Fruit fly (Drosophila melanogaster) whole organism, embryonic: ENCODE data around the gene CG34117.

Source experiments
- Bdp1 ChIP-seq: fragments of 200-800 bp; sonication (Bioruptor generic); optimal IDR thresholded peaks from 3 replicates; lab custom pipeline; 2016; ENCODE audit warnings: missing biosample characterization, missing genetic modification characterization
- CG12104 ChIP-seq: fragments of 200-800 bp; sonication (Bioruptor generic); optimal IDR thresholded peaks from 3 replicates; lab custom pipeline; 2016; ENCODE audit warnings: missing biosample characterization, missing genetic modification characterization
- CG13894 ChIP-seq: fragments of 200-800 bp; sonication (Bioruptor generic); optimal IDR thresholded peaks from 3 replicates; lab custom pipeline; 2018; ENCODE audit warnings: missing biosample characterization, mild to moderate bottlenecking, missing genetic modification characterization, moderate library complexity
- CG1603 ChIP-seq: fragments of 200-800 bp; sonication (Bioruptor generic); optimal IDR thresholded peaks from 2 replicates; lab custom pipeline; 2019; ENCODE audit warnings: missing biosample characterization, mild to moderate bottlenecking, missing genetic modification characterization, moderate library complexity
- CG17361 ChIP-seq: fragments of 200-800 bp; sonication (Bioruptor generic); IDR thresholded peaks from 3 replicates; pipeline ENCODE4 v1.3.6; 2022; ENCODE audit warnings: missing biosample characterization, missing genetic modification characterization
- CG2116 ChIP-seq: fragments of 200-800 bp; sonication (Bioruptor generic); optimal IDR thresholded peaks from 3 replicates; lab custom pipeline; 2018; ENCODE audit warnings: missing biosample characterization, mild to moderate bottlenecking, missing genetic modification characterization
- CG2712 ChIP-seq: fragments of 200-800 bp; optimal IDR thresholded peaks from 3 replicates; lab custom pipeline; 2019; ENCODE audit warnings: missing biosample characterization, mild to moderate bottlenecking, missing genetic modification characterization, moderate library complexity
- CG31388 ChIP-seq: fragments of 200-800 bp; sonication (Bioruptor generic); optimal IDR thresholded peaks from 2 replicates; lab custom pipeline; 2016; ENCODE audit warnings: missing biosample characterization, missing genetic modification characterization
- CG32767 ChIP-seq: fragments of 200-800 bp; sonication (Bioruptor generic); IDR thresholded peaks from 2 replicates; pipeline ENCODE4 v1.3.6; 2022; ENCODE audit warnings: missing biosample characterization, missing genetic modification characterization
- CG3281 ChIP-seq: fragments of 200-800 bp; sonication (Bioruptor generic); optimal IDR thresholded peaks from 3 replicates; lab custom pipeline; 2017; ENCODE audit warnings: missing biosample characterization, mild to moderate bottlenecking, missing genetic modification characterization
- CG33557 ChIP-seq: fragments of 200-800 bp; sonication (Bioruptor generic); optimal IDR thresholded peaks from 2 replicates; lab custom pipeline; 2019; ENCODE audit warnings: missing biosample characterization, mild to moderate bottlenecking, missing genetic modification characterization, moderate library complexity
- CG34224 ChIP-seq: fragments of 200-800 bp; sonication (Bioruptor generic); IDR thresholded peaks from 3 replicates; pipeline ENCODE4 v1.3.6; 2022; ENCODE audit warnings: missing biosample characterization, missing genetic modification characterization; ENCODE audit not compliant: partially characterized antibody
- CG4730 ChIP-seq: fragments of 200-800 bp; sonication (Bioruptor generic); IDR thresholded peaks from 2 replicates; pipeline ENCODE4 v1.3.6; 2022; ENCODE audit warnings: missing biosample characterization, missing genetic modification characterization
- CG6654 ChIP-seq: fragments of 200-800 bp; sonication (Bioruptor generic); optimal IDR thresholded peaks from 2 replicates; lab custom pipeline; 2017; ENCODE audit warnings: missing biosample characterization, mild to moderate bottlenecking, missing genetic modification characterization
- CG7372 ChIP-seq: fragments of 200-800 bp; sonication (Bioruptor generic); IDR thresholded peaks from 2 replicates; pipeline ENCODE4 v1.3.6; 2022; ENCODE audit warnings: missing biosample characterization, missing genetic modification characterization
- CG7928 ChIP-seq: fragments of 200-800 bp; sonication (Bioruptor generic); optimal IDR thresholded peaks from 2 replicates; lab custom pipeline; 2017; ENCODE audit warnings: missing biosample characterization, mild to moderate bottlenecking, missing genetic modification characterization
- CG9437 ChIP-seq: fragments of 200-800 bp; sonication (Bioruptor generic); optimal IDR thresholded peaks from 2 replicates; lab custom pipeline; 2018; ENCODE audit warnings: missing biosample characterization, mild to moderate bottlenecking, missing genetic modification characterization
- CHES-1-like ChIP-seq: fragments of 200-800 bp; sonication (Bioruptor generic); optimal IDR thresholded peaks from 2 replicates; lab custom pipeline; 2016; ENCODE audit warnings: missing biosample characterization, missing genetic modification characterization
- Hmx ChIP-seq: fragments of 200-800 bp; sonication (Bioruptor generic); optimal IDR thresholded peaks from 2 replicates; lab custom pipeline; 2016; ENCODE audit warnings: missing biosample characterization, missing genetic modification characterization
- Lpt ChIP-seq: fragments of >200 bp; optimal IDR thresholded peaks from 2 replicates; lab custom pipeline; 2018; ENCODE audit warnings: missing biosample characterization, missing genetic modification characterization
- MESR4 ChIP-seq: fragments of 200-800 bp; sonication (Bioruptor generic); optimal IDR thresholded peaks from 2 replicates; lab custom pipeline; 2018; ENCODE audit warnings: missing biosample characterization, mild to moderate bottlenecking, missing genetic modification characterization, moderate library complexity
- MTF-1 ChIP-seq: fragments of 200-800 bp; sonication (Bioruptor generic); optimal IDR thresholded peaks from 2 replicates; lab custom pipeline; 2018; ENCODE audit warnings: missing biosample characterization, mild to moderate bottlenecking, missing genetic modification characterization, borderline replicate concordance
- Mad ChIP-seq: fragments of 200-800 bp; sonication (Bioruptor generic); optimal IDR thresholded peaks from 2 replicates; lab custom pipeline; 2016; ENCODE audit warnings: missing biosample characterization, missing genetic modification characterization
- Myb ChIP-seq: fragments of 200-800 bp; sonication (Bioruptor generic); optimal IDR thresholded peaks from 2 replicates; lab custom pipeline; 2016; ENCODE audit warnings: missing biosample characterization, missing genetic modification characterization
- NfI ChIP-seq: fragments of 200-800 bp; sonication (Bioruptor generic); optimal IDR thresholded peaks from 3 replicates; lab custom pipeline; 2018; ENCODE audit warnings: missing biosample characterization, mild to moderate bottlenecking, missing genetic modification characterization, moderate library complexity
- Ptx1 ChIP-seq: fragments of 200-800 bp; sonication (Bioruptor generic); IDR thresholded peaks from 2 replicates; pipeline ENCODE4 v1.3.6; 2022; ENCODE audit warnings: missing biosample characterization, missing genetic modification characterization
- Rx ChIP-seq: fragments of 200-800 bp; sonication (Bioruptor generic); IDR thresholded peaks from 2 replicates; pipeline ENCODE4 v1.3.6; 2022; ENCODE audit warnings: missing biosample characterization, missing genetic modification characterization
- Scr ChIP-seq: fragments of 200-800 bp; sonication (Bioruptor generic); IDR thresholded peaks from 2 replicates; pipeline ENCODE4 v1.3.6; 2022; ENCODE audit warnings: missing biosample characterization, missing genetic modification characterization; ENCODE audit not compliant: partially characterized antibody
- Sin3A ChIP-seq: fragments of >200 bp; optimal IDR thresholded peaks from 2 replicates; lab custom pipeline; 2018
- Sry-β ChIP-seq: fragments of 200-800 bp; sonication (Bioruptor generic); optimal IDR thresholded peaks from 2 replicates; lab custom pipeline; 2018; ENCODE audit warnings: missing biosample characterization, mild to moderate bottlenecking, missing genetic modification characterization, moderate library complexity
- abd-A ChIP-seq: fragments of 200-800 bp; sonication (Bioruptor generic); optimal IDR thresholded peaks from 3 replicates; lab custom pipeline; 2019; ENCODE audit warnings: missing biosample characterization, mild to moderate bottlenecking, missing genetic modification characterization, moderate library complexity
- az2 ChIP-seq: fragments of 200-800 bp; sonication (Bioruptor generic); optimal IDR thresholded peaks from 3 replicates; lab custom pipeline; 2016; ENCODE audit warnings: missing biosample characterization, missing genetic modification characterization
- cas ChIP-seq: fragments of 200-800 bp; sonication (Bioruptor generic); IDR thresholded peaks from 2 replicates; pipeline ENCODE4 v1.3.6; 2022; ENCODE audit warnings: missing biosample characterization, missing genetic modification characterization
- cato ChIP-seq: fragments of 200-800 bp; sonication (Bioruptor generic); optimal IDR thresholded peaks from 2 replicates; lab custom pipeline; 2016; ENCODE audit warnings: missing biosample characterization, missing genetic modification characterization, borderline replicate concordance
- chinmo ChIP-seq: fragments of 200-800 bp; sonication (Bioruptor generic); IDR thresholded peaks from 4 replicates; pipeline ENCODE4 v1.3.6; 2022; ENCODE audit warnings: missing biosample characterization, missing genetic modification characterization; ENCODE audit not compliant: partially characterized antibody
- dimm ChIP-seq: fragments of 200-800 bp; sonication (Bioruptor generic); IDR thresholded peaks from 2 replicates; pipeline ENCODE4 v1.3.6; 2022; ENCODE audit warnings: missing biosample characterization, missing genetic modification characterization
- dysf ChIP-seq: fragments of 200-800 bp; sonication (Bioruptor generic); IDR thresholded peaks from 3 replicates; pipeline ENCODE4 v1.3.6; 2022; ENCODE audit warnings: missing biosample characterization, missing genetic modification characterization
- esg ChIP-seq: fragments of 200-800 bp; sonication (Bioruptor generic); conservative IDR thresholded peaks from 2 replicates; pipeline ENCODE4 v1.3.6; 2022; ENCODE audit warnings: missing biosample characterization, missing genetic modification characterization
- eve ChIP-seq, 2 experiments: fragments of >200 bp; optimal IDR thresholded peaks; 2 replicates each; lab custom pipeline; 2017; ENCODE audit warnings: missing biosample characterization in 2 of 2, missing genetic modification characterization in 2 of 2
- fd102C ChIP-seq: fragments of 200-800 bp; sonication (Bioruptor generic); optimal IDR thresholded peaks from 2 replicates; lab custom pipeline; 2018; ENCODE audit warnings: missing biosample characterization, mild to moderate bottlenecking, missing genetic modification characterization, moderate library complexity
- fd64A ChIP-seq: fragments of 200-800 bp; sonication (Bioruptor generic); optimal IDR thresholded peaks from 3 replicates; lab custom pipeline; 2018; ENCODE audit warnings: missing biosample characterization, mild to moderate bottlenecking, missing genetic modification characterization
- fd96Cb ChIP-seq: fragments of 200-800 bp; sonication (Bioruptor generic); optimal IDR thresholded peaks from 2 replicates; lab custom pipeline; 2018; ENCODE audit warnings: missing biosample characterization, mild to moderate bottlenecking, missing genetic modification characterization, moderate library complexity
- gt ChIP-seq: fragments of 200-800 bp; sonication (Bioruptor generic); IDR thresholded peaks from 2 replicates; pipeline ENCODE4 v1.3.6; 2022; ENCODE audit warnings: missing biosample characterization, missing genetic modification characterization
- jigr1 ChIP-seq: fragments of 200-800 bp; sonication (Bioruptor generic); IDR thresholded peaks from 3 replicates; pipeline ENCODE4 v1.3.6; 2022; ENCODE audit warnings: missing biosample characterization, missing genetic modification characterization
- org-1 ChIP-seq: fragments of 200-800 bp; sonication (Bioruptor generic); optimal IDR thresholded peaks from 2 replicates; lab custom pipeline; 2017; ENCODE audit warnings: missing biosample characterization, missing genetic modification characterization
- ro ChIP-seq: fragments of 200-800 bp; sonication (Bioruptor generic); IDR thresholded peaks from 2 replicates; pipeline ENCODE4 v1.3.6; 2022; ENCODE audit warnings: missing biosample characterization, missing genetic modification characterization
- seq ChIP-seq: fragments of 200-800 bp; sonication (Bioruptor generic); IDR thresholded peaks from 2 replicates; pipeline ENCODE4 v1.3.6; 2022; ENCODE audit warnings: missing biosample characterization, missing genetic modification characterization
- sob ChIP-seq: fragments of 200-800 bp; sonication (Bioruptor generic); IDR thresholded peaks from 2 replicates; pipeline ENCODE4 v1.3.6; 2022; ENCODE audit warnings: missing biosample characterization, missing genetic modification characterization
- ttk ChIP-seq: fragments of 200-800 bp; sonication (Bioruptor generic); IDR thresholded peaks from 2 replicates; pipeline ENCODE4 v2.1.2; 2022; ENCODE audit warnings: missing biosample characterization, missing genetic modification characterization
- wor ChIP-seq: fragments of 200-800 bp; sonication (Bioruptor generic); IDR thresholded peaks from 2 replicates; pipeline ENCODE4 v1.3.6; 2022; ENCODE audit warnings: missing biosample characterization, missing genetic modification characterization
- yki ChIP-seq: fragments of >200 bp; optimal IDR thresholded peaks from 3 replicates; lab custom pipeline; 2018
- zen2 ChIP-seq: fragments of 200-800 bp; sonication (Bioruptor generic); IDR thresholded peaks from 3 replicates; pipeline ENCODE4 v1.3.6; 2022; ENCODE audit warnings: missing biosample characterization, missing genetic modification characterization; ENCODE audit not compliant: partially characterized antibody

The CG34117 gene

dm6 chr3R:9370413-9370812 is 29.4 kb downstream of the CG34117 start (continued):
- TF ChIP-seq dysf (GFP tag; lab: Robert Waterston, UW) (peak; percentile 85; the same call in 2 of the 3 replicates), CG7928 (no peak), Myb (GFP tag; lab: Kevin White, UChicago) (peak; percentile 2), cato (no peak), CG31388 (GFP tag; lab: Kevin White, UChicago) (no peak), jigr1 (GFP tag; lab: Robert Waterston, UW) (no peak), Ptx1 (GFP tag; lab: Robert Waterston, UW) (peak; percentile 69; the same call in 1 of the 2 replicates), CG13894 (tag; lab: Kevin White, UChicago) (no peak), CG32767 (0 out of 2 replicates have a peak, but pooled peaks have one; percentile 34), seq (GFP tag; lab: Robert Waterston, UW) (peak; percentile 60; the same call in 1 of the 2 replicates), cas (GFP tag; lab: Robert Waterston, UW) (no peak), CG2712 (tag; lab: Kevin White, UChicago) (peak; percentile 45), fd64A (no peak), CG12104 (GFP tag; lab: Kevin White, UChicago) (peak; percentile 10), Hmx (no peak), fd96Cb (peak; percentile 40), dimm (no peak), CG6654 (no peak), CG34224 (GFP tag; lab: Robert Waterston, UW) (no peak), abd-A (no peak), yki (lab: Kevin White, UChicago) (no peak), ro (GFP tag; lab: Robert Waterston, UW) (no peak), eve (GFP tag; optimal IDR thresholded peaks at IDR 0.05; lab: Kevin White, UChicago) (no peak), wor (GFP tag; lab: Robert Waterston, UW) (no peak), MTF-1 (GFP tag; lab: Kevin White, UChicago) (no peak), chinmo (GFP tag; lab: Robert Waterston, UW) (0 out of 4 replicates have a peak, but pooled peaks have one; percentile 29), Bdp1 (GFP tag; lab: Kevin White, UChicago) (no peak), fd102C (GFP tag; lab: Kevin White, UChicago) (no peak), CG7372 (GFP tag; lab: Robert Waterston, UW) (0 out of 2 replicates have a peak, but pooled peaks have one; percentile 38), Sin3A (lab: Kevin White, UChicago) (no peak), CG2116 (GFP tag; lab: Kevin White, UChicago) (no peak), Mad (GFP tag; lab: Kevin White, UChicago) (no peak), Sry-β (GFP tag; lab: Kevin White, UChicago) (no peak), Rx (GFP tag; lab: Robert Waterston, UW) (no peak), CG4730 (GFP tag; lab: Robert Waterston, UW) (no peak), NfI (GFP tag; lab: Kevin White, UChicago) (peak; percentile 53), CG33557 (GFP tag; lab: Kevin White, UChicago) (no peak), zen2 (GFP tag; lab: Robert Waterston, UW) (no peak), Scr (GFP tag; lab: Robert Waterston, UW) (no peak), gt (no peak), CG9437 (GFP tag; lab: Kevin White, UChicago) (peak; percentile 11), CHES-1-like (GFP tag; lab: Kevin White, UChicago) (no peak), CG3281 (peak; percentile 71), sob (GFP tag; lab: Robert Waterston, UW) (peak; percentile 74), Lpt (GFP tag; lab: Kevin White, UChicago) (no peak), org-1 (GFP tag; lab: Kevin White, UChicago) (peak; percentile 23), esg (peak; percentile 62), CG17361 (GFP tag; lab: Robert Waterston, UW) (peak; percentile 42; the same call in 1 of the 3 replicates), az2 (GFP tag; lab: Kevin White, UChicago) (peak; percentile 28), ttk (GFP tag; lab: Robert Waterston, UW) (0 out of 2 replicates have a peak, but pooled peaks have one; percentile 17), MESR4 (GFP tag; lab: Kevin White, UChicago) (no peak), CG1603 (no peak)
